Worm (Caenorhabditis elegans): ENCODE data around the gene M163.11.
A peak's percentile ranks its signal among the peaks of the same experiment; 100 is the strongest.

The M163.11 gene

DNA sequence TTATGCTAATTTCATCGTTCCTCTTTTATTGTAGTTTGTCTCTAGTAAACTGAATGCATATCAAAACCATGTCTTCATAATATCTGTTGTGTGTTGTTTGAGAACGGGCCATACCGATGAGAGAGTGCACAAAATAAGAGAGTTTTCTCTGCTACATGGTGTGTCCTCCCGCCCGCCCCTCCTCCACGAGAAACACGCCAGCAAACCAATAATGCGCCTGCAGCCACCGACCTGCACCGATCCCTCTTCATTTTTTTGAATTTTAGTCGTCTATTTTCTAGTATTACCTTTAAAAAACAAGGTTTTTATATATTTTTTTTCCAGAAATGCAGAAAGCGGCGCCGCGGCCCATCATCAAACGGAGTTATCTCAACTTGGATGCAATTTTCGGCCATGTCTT lies 1.1 kb downstream of the M163.11 start, which contains the start of gene gfi-3 (continued):
- TF ChIP-seq sup-37 (GFP tag; optimal IDR thresholded peaks at IDR 0.05) (peak; percentile 57), snu-23 (GFP tag; optimal IDR thresholded peaks at IDR 0.05) (peak; percentile 88), nhr-90 (tag; optimal IDR thresholded peaks at IDR 0.05; ENCODE audit: poor library complexity) (peak; percentile 88), egl-27 (tag; optimal IDR thresholded peaks at IDR 0.05) (no peak), ceh-90 (tag; optimal IDR thresholded peaks at IDR 0.05) (no peak), vab-15 (tag; optimal IDR thresholded peaks at IDR 0.05) (no peak), ceh-63 (GFP tag; optimal IDR thresholded peaks at IDR 0.05) (no peak), egl-13 (tag; optimal IDR thresholded peaks at IDR 0.05) (no peak), nhr-76 (tag; optimal IDR thresholded peaks at IDR 0.05) (no peak), blmp-1 (tag; optimal IDR thresholded peaks at IDR 0.05) (peak; percentile 56), ztf-11 (tag; optimal IDR thresholded peaks at IDR 0.05) (peak in 1 of 2 experiments; percentile 71), tlp-1 (tag; optimal IDR thresholded peaks at IDR 0.05) (no peak), dpl-1 (GFP tag; optimal IDR thresholded peaks at IDR 0.05) (peak; percentile 68 to 79 (median 74)), lin-15B (tag; optimal IDR thresholded peaks at IDR 0.05) (peak; percentile 43), hlh-17 (GFP tag; optimal IDR thresholded peaks at IDR 0.05; ENCODE audit: borderline replicate concordance) (no peak), irx-1 (tag; optimal IDR thresholded peaks at IDR 0.05) (peak; percentile 72), nhr-85 (tag) (peak; percentile 92), nhr-28 (tag; optimal IDR thresholded peaks at IDR 0.05) (no peak), lir-3 (tag; optimal IDR thresholded peaks at IDR 0.05; ENCODE audit: poor library complexity) (peak; percentile 44), aha-1 (tag; optimal IDR thresholded peaks at IDR 0.05) (peak; percentile 42), isw-1 (GFP tag; IDR thresholded peaks at IDR 0.05) (peak; percentile 64), pax-3 (tag; optimal IDR thresholded peaks at IDR 0.05) (peak; percentile 49), C04F5.9 (tag; optimal IDR thresholded peaks at IDR 0.05) (no peak), skn-1 (tag; optimal IDR thresholded peaks at IDR 0.05) (peak; percentile 60), fkh-8 (tag; optimal IDR thresholded peaks at IDR 0.05) (peak; percentile 49), ceh-88 (GFP tag; IDR thresholded peaks at IDR 0.05) (0 out of 2 replicates have a peak, but pooled peaks have one; percentile 14), jun-1 (tag; optimal IDR thresholded peaks at IDR 0.05) (peak; percentile 71), lin-14 (GFP tag; optimal IDR thresholded peaks at IDR 0.05) (peak; percentile 94), elt-3 (tag; optimal IDR thresholded peaks at IDR 0.05) (peak in 3 of 6 experiments; percentile 7 to 74 (median 43)), alr-1 (tag; optimal IDR thresholded peaks at IDR 0.05; ENCODE audit: borderline replicate concordance) (no peak), efl-3 (GFP tag; optimal IDR thresholded peaks at IDR 0.05) (no peak), zag-1 (tag; optimal IDR thresholded peaks at IDR 0.05) (no peak), fkh-10 (GFP tag; optimal IDR thresholded peaks at IDR 0.05) (peak; percentile 6), C16A3.4 (tag; optimal IDR thresholded peaks at IDR 0.05) (peak; percentile 76), nhr-77 (tag; optimal IDR thresholded peaks at IDR 0.05) (peak; percentile 65), ztf-4 (tag; optimal IDR thresholded peaks at IDR 0.05) (peak; percentile 57), ceh-8 (GFP tag; optimal IDR thresholded peaks at IDR 0.05) (peak; percentile 7), nhr-71 (tag; optimal IDR thresholded peaks at IDR 0.05) (peak; percentile 93), sox-4 (tag; optimal IDR thresholded peaks at IDR 0.05) (peak; percentile 42), nhr-19 (GFP tag; conservative IDR thresholded peaks at IDR 0.05) (peak; percentile 90), hpl-2 (GFP tag; optimal IDR thresholded peaks at IDR 0.05) (peak; percentile 69), zip-4 (GFP tag; optimal IDR thresholded peaks at IDR 0.05) (peak; percentile 51), mep-1 (tag; optimal IDR thresholded peaks at IDR 0.05) (peak; percentile 75), sptf-1 (tag; optimal IDR thresholded peaks at IDR 0.05) (no peak), swsn-7 (tag; optimal IDR thresholded peaks at IDR 0.05) (peak; percentile 93), lin-35 (GFP tag; optimal IDR thresholded peaks at IDR 0.05) (peak; percentile 72 to 86), lin-39 (tag; optimal IDR thresholded peaks at IDR 0.05) (peak; percentile 85), F16B12.6 (tag; optimal IDR thresholded peaks at IDR 0.05) (peak; percentile 33), nhr-84 (tag; optimal IDR thresholded peaks at IDR 0.05) (no peak), fkh-4 (tag; optimal IDR thresholded peaks at IDR 0.05; ENCODE audit: borderline replicate concordance) (peak; percentile 17), nhr-20 (tag; optimal IDR thresholded peaks at IDR 0.05) (peak; percentile 91), tbx-2 (tag; optimal IDR thresholded peaks at IDR 0.05) (peak; percentile 89)
